Worm (Caenorhabditis elegans) whole organism, L3 larva: ENCODE measurements around the gene ZK262.8.
A peak's percentile ranks its signal among the peaks of the same experiment; 100 is the strongest.
"Not testable (repeated sequence)": the region's sequence is repeated elsewhere in the genome, so short reads cannot be mapped to it uniquely, and the experiment has no call there.

ENCODE experiments used
- ZK546.5 ChIP-seq: sonication (generic microtip); optimal IDR thresholded peaks from 2 replicates; lab custom pipeline; 2017; ENCODE audit warnings: missing biosample characterization, missing genetic modification characterization
- ama-1 ChIP-seq: fragments of 150-350 bp; optimal IDR thresholded peaks from 2 replicates; lab custom pipeline; 2018
- ceh-16 ChIP-seq: sonication (generic microtip); optimal IDR thresholded peaks from 2 replicates; lab custom pipeline; 2017; ENCODE audit warnings: missing biosample characterization, missing genetic modification characterization
- ceh-82 ChIP-seq: fragments of 150-350 bp; optimal IDR thresholded peaks from 2 replicates; lab custom pipeline; 2014; ENCODE audit warnings: missing biosample characterization, missing genetic modification characterization
- ceh-9 ChIP-seq: sonication (generic microtip); optimal IDR thresholded peaks from 2 replicates; lab custom pipeline; 2018; ENCODE audit warnings: missing biosample characterization, missing genetic modification characterization
- elt-1 ChIP-seq: fragments of 150-350 bp; optimal IDR thresholded peaks from 2 replicates; lab custom pipeline; 2014; ENCODE audit warnings: missing biosample characterization, missing genetic modification characterization
- elt-2 ChIP-seq: sonication (generic microtip); optimal IDR thresholded peaks from 2 replicates; lab custom pipeline; 2016; ENCODE audit warnings: missing genetic modification reagents, mild to moderate bottlenecking, missing genetic modification characterization, missing compliant biosample characterization
- elt-3 ChIP-seq, 3 experiments: fragments of 150-350 bp in 1 of 3; sonication (generic microtip) in 2 of 3; optimal IDR thresholded peaks; 2 replicates in 2 of 3; 4 replicates in 1 of 3; lab custom pipeline; 2014 to 2017; ENCODE audit warnings: missing biosample characterization in 3 of 3, missing genetic modification characterization in 3 of 3
- eor-1 ChIP-seq, 2 experiments: fragments of 150-350 bp; optimal IDR thresholded peaks; 2 replicates each; lab custom pipeline; 2014 to 2018; ENCODE audit warnings: missing biosample characterization in 2 of 2, missing genetic modification characterization in 2 of 2
- fkh-10 ChIP-seq: sonication (generic microtip); optimal IDR thresholded peaks from 2 replicates; lab custom pipeline; 2017; ENCODE audit warnings: missing biosample characterization, missing genetic modification reagents, missing genetic modification characterization
- fkh-2 ChIP-seq: fragments of 150-350 bp; optimal IDR thresholded peaks from 2 replicates; lab custom pipeline; 2014; ENCODE audit warnings: missing biosample characterization, missing genetic modification reagents, missing genetic modification characterization
- fos-1 ChIP-seq: fragments of 150-350 bp; optimal IDR thresholded peaks from 2 replicates; lab custom pipeline; 2014; ENCODE audit warnings: missing biosample characterization, missing genetic modification characterization
- hmg-11 ChIP-seq: sonication (generic microtip); optimal IDR thresholded peaks from 2 replicates; lab custom pipeline; 2016; ENCODE audit warnings: missing genetic modification characterization, missing compliant biosample characterization
- lin-15B ChIP-seq: fragments of 150-350 bp; optimal IDR thresholded peaks from 2 replicates; lab custom pipeline; 2014; ENCODE audit warnings: missing biosample characterization, missing genetic modification characterization
- lin-39 ChIP-seq: fragments of 150-350 bp; optimal IDR thresholded peaks from 2 replicates; lab custom pipeline; 2018; ENCODE audit warnings: missing biosample characterization, missing genetic modification reagents, missing genetic modification characterization
- lsy-12 ChIP-seq: sonication (generic microtip); optimal IDR thresholded peaks from 2 replicates; lab custom pipeline; 2016; ENCODE audit warnings: mild to moderate bottlenecking, missing genetic modification characterization, missing compliant biosample characterization
- mdl-1 ChIP-seq: fragments of 150-350 bp; optimal IDR thresholded peaks from 2 replicates; lab custom pipeline; 2014; ENCODE audit warnings: missing biosample characterization, missing genetic modification characterization
- nfya-1 ChIP-seq: sonication (generic microtip); optimal IDR thresholded peaks from 2 replicates; lab custom pipeline; 2017; ENCODE audit warnings: missing genetic modification characterization, mild to moderate bottlenecking, missing compliant biosample characterization, antibody characterized with exemption, moderate library complexity; ENCODE audit not compliant: insufficient read depth
- nhr-12 ChIP-seq: fragments of 150-350 bp; optimal IDR thresholded peaks from 2 replicates; lab custom pipeline; 2014; ENCODE audit warnings: missing biosample characterization, missing genetic modification characterization
- nhr-23 ChIP-seq: fragments of 150-350 bp; optimal IDR thresholded peaks from 2 replicates; lab custom pipeline; 2014; ENCODE audit warnings: missing biosample characterization, missing genetic modification reagents, missing genetic modification characterization
- nhr-237 ChIP-seq: fragments of 150-350 bp; optimal IDR thresholded peaks from 2 replicates; lab custom pipeline; 2014; ENCODE audit warnings: missing biosample characterization, missing genetic modification characterization
- nhr-25 ChIP-seq: sonication (generic microtip); optimal IDR thresholded peaks from 2 replicates; lab custom pipeline; 2017; ENCODE audit warnings: missing biosample characterization, missing genetic modification characterization
- nhr-28 ChIP-seq: fragments of 150-350 bp; optimal IDR thresholded peaks from 2 replicates; lab custom pipeline; 2014; ENCODE audit warnings: missing biosample characterization, missing genetic modification characterization
- nhr-43 ChIP-seq: sonication (generic microtip); optimal IDR thresholded peaks from 2 replicates; lab custom pipeline; 2016; ENCODE audit warnings: mild to moderate bottlenecking, missing genetic modification characterization, missing compliant biosample characterization; ENCODE audit not compliant: poor library complexity, severe bottlenecking
- pha-4 ChIP-seq: fragments of 150-350 bp; optimal IDR thresholded peaks from 2 replicates; lab custom pipeline; 2014; ENCODE audit warnings: missing biosample characterization, missing genetic modification reagents, missing genetic modification characterization
- pqm-1 ChIP-seq: fragments of 150-350 bp; optimal IDR thresholded peaks from 2 replicates; lab custom pipeline; 2017; ENCODE audit warnings: missing biosample characterization, missing genetic modification characterization, inconsistent platforms
- sea-2 ChIP-seq: fragments of 150-350 bp; sonication (generic microtip); optimal IDR thresholded peaks from 4 replicates; lab custom pipeline; 2014; ENCODE audit warnings: missing biosample characterization, missing genetic modification reagents, missing genetic modification characterization
- tbx-2 ChIP-seq: sonication (generic microtip); optimal IDR thresholded peaks from 2 replicates; lab custom pipeline; 2016; ENCODE audit warnings: mild to moderate bottlenecking, missing genetic modification characterization, missing compliant biosample characterization
- unc-39 ChIP-seq: sonication (generic microtip); optimal IDR thresholded peaks from 4 replicates; lab custom pipeline; 2017; ENCODE audit warnings: missing biosample characterization, missing genetic modification characterization
- unc-62 ChIP-seq: fragments of 150-350 bp; sonication (generic microtip); optimal IDR thresholded peaks from 4 replicates; lab custom pipeline; 2014; ENCODE audit warnings: missing biosample characterization, missing genetic modification reagents, missing genetic modification characterization
- zag-1 ChIP-seq: fragments of 150-350 bp; optimal IDR thresholded peaks from 2 replicates; lab custom pipeline; 2014; ENCODE audit warnings: missing biosample characterization, missing genetic modification characterization
- ztf-4 ChIP-seq: fragments of 150-350 bp; optimal IDR thresholded peaks from 2 replicates; lab custom pipeline; 2014; ENCODE audit warnings: missing biosample characterization, missing genetic modification characterization

Gene ZK262.8

DNA sequence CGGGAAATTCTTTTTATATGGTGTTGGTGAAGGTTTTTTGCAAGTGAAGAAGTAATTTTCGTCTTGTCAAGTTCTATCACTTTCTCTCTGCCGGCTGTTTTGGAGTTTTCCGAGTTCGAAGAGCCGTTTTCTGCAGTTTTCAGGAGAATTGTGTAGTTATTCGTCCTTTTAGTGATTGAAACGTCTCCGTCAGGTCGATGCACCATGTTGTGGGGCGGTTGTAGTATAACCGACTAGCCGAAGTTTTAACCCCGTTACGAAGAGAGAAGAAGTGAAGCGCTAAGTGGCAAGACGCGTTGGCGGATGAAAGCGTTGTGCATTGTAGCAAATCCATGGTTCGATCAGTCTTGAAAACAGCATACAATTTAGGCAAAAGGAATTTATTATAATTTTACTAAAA lies 35.4 kb upstream of the ZK262.8 start:
- TF ChIP-seq elt-2 (tag; lab: Kevin White, UChicago) (no peak), elt-1 (no peak), fos-1 (tag; lab: Kevin White, UChicago) (no peak), lin-39 (tag; lab: Kevin White, UChicago) (no peak), nhr-25 (tag; lab: Kevin White, UChicago) (no peak), ZK546.5 (tag; lab: Kevin White, UChicago) (no peak)

- not testable (repeated sequence) for TF ChIP-seq lsy-12; tbx-2 (tag; lab: Kevin White, UChicago); sea-2 (GFP tag; lab: Kevin White, UChicago)
Observed at ce11 chrV:18404767-18405166, 33.4 kb upstream of the ZK262.8 start, which contains the start of gene srh-209. TSS of gene srh-209 (minus strand) at chrV:18404867.

- TF ChIP-seq ceh-82 (tag; lab: Kevin White, UChicago), result no peak
- no peak for TF ChIP-seq eor-1 (tag; optimal IDR thresholded peaks at IDR 0.05; lab: Kevin White, UChicago)
- no peak for TF ChIP-seq nhr-28 (tag; lab: Kevin White, UChicago)
- TF ChIP-seq lsy-12, result no peak
- no peak for TF ChIP-seq nhr-12
- TF ChIP-seq ztf-4, result no peak
- TF ChIP-seq ceh-16 (tag; lab: Kevin White, UChicago), result no peak
- TF ChIP-seq nhr-237, result no peak
- TF ChIP-seq hmg-11 (tag; lab: Kevin White, UChicago), result no peak
- TF ChIP-seq elt-3 (tag; optimal IDR thresholded peaks at IDR 0.05; lab: Kevin White, UChicago), result no peak
- TF ChIP-seq ZK546.5 (tag; lab: Kevin White, UChicago), result no peak
- TF ChIP-seq elt-2 (tag; lab: Kevin White, UChicago), result no peak
Observed at ce11 chrV:18410142-18410541, 28.0 kb upstream of the ZK262.8 start, which contains the start of gene srh-207. TSS of gene srh-207 (minus strand) at chrV:18410242.

ce11 chrV:18412351-18412750 lies 25.8 kb upstream of the ZK262.8 start:
- TF ChIP-seq elt-2 (tag; lab: Kevin White, UChicago) (peak; percentile 14), eor-1 (tag; optimal IDR thresholded peaks at IDR 0.05; lab: Kevin White, UChicago) (no peak), fkh-10 (GFP tag; lab: Kevin White, UChicago) (no peak)

DNA sequence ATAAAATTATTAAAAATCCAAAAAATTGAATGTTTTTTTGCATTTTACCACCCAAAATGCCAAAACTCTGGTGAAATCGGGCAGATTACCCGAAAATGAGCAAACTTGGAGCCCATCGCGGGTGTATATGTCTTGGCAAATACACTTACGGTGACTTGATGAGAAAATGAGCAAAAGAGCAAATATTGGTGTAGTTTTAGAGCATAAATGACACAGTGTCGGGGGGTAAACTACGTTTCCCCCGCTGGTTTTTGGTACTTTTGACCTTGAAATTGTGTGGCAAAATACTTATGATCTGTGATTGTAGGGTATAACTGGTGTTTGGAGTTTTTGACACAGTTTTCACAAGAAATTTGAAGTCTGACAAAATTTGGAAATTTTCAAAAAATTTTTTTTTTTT lies 25.3 kb upstream of the ZK262.8 start, which contains the start of gene ZK262.2:
TSS of gene ZK262.2 (minus strand) at position 101 of the 400 bp plus-strand sequence.
- TF ChIP-seq pqm-1 (tag; lab: Kevin White, UChicago) (no peak), nfya-1 (tag; lab: Kevin White, UChicago) (no peak), nhr-25 (tag; lab: Kevin White, UChicago) (no peak), pha-4 (tag; lab: Kevin White, UChicago) (peak; percentile 9), nhr-237 (no peak), eor-1 (tag; optimal IDR thresholded peaks at IDR 0.05; lab: Kevin White, UChicago) (no peak), fkh-10 (GFP tag; lab: Kevin White, UChicago) (no peak)

- TF ChIP-seq nhr-12 (no peak), pha-4 (tag; lab: Kevin White, UChicago) (peak; percentile 1)
- TF ChIP-seq, all 47 proteins: peak for 1
Observed at ce11 chrV:18414051-18414450, 24.1 kb upstream of the ZK262.8 start, which contains the start of gene txt-8. TSS of gene txt-8 (plus strand) at chrV:18414351.

DNA sequence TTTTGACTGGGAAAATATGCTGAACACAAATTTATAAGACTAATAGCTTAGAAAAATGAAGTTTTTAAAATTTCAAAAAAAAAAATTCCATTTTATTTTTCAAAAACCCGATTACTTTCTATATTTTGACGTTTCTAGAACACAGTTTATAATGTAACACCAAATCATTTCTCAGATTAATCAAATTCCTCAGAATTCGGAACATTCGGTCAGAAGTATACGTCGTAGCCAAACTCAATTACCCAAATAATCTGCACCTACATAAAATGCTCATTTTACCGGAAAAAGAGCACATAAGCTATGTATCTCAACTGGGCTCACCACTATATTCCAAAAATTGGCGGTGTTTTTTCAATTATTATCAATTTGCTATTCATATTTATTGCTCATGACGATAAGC lies 17.4 kb upstream of the ZK262.8 start, which contains the start of gene srj-26:
TSS of gene srj-26 (plus strand) at position 301 of the 400 bp plus-strand sequence.
- TF ChIP-seq ceh-9 (tag; lab: Kevin White, UChicago) (no peak), ama-1 (lab: Kevin White, UChicago) (no peak), nhr-43 (no peak), fkh-2 (no peak), zag-1 (tag; lab: Kevin White, UChicago) (no peak), ceh-16 (tag; lab: Kevin White, UChicago) (no peak)
- TF ChIP-seq, all 47 proteins: peak for 0

DNA sequence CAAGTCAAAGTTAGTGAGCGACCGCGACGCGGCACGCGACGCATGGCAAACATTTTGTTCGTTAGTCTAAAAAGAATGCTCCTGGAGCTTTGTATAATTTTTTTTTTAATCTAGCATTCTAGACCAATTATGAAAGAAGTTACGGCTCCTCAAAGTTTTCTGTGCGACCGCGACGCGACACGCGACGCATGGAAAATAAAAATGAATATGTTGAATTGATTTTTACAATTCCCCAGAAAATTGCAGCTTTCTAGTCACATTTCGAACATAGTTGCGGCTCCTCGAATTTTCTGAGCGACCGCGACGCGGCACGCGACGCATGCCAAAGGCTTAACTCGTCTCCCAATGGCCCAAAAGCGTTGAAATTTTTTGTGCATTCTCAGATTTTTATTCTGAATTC lies 13.7 kb upstream of the ZK262.8 start, which contains the start of gene ZK262.4:
TSS of gene ZK262.4 (minus strand) at position 101 of the 400 bp plus-strand sequence.
- no peak for TF ChIP-seq unc-39
- no peak for TF ChIP-seq unc-62 (GFP tag; lab: Kevin White, UChicago)
- TF ChIP-seq lin-39 (tag; lab: Kevin White, UChicago), result no peak
- no peak for TF ChIP-seq elt-1
- no peak for TF ChIP-seq nhr-43
- TF ChIP-seq lin-15B (tag; lab: Kevin White, UChicago), result no peak
- TF ChIP-seq mdl-1 (tag; lab: Kevin White, UChicago), result no peak
- TF ChIP-seq ztf-4, result no peak
- TF ChIP-seq ceh-9 (tag; lab: Kevin White, UChicago), result no peak
- no peak for TF ChIP-seq zag-1 (tag; lab: Kevin White, UChicago)
- no peak for TF ChIP-seq nhr-23
- TF ChIP-seq ceh-16 (tag; lab: Kevin White, UChicago), result no peak
